Worm (Caenorhabditis elegans) whole organism, L4 larva: ENCODE results near the gene F07C3.2.

Experiments used
- F37D6.2 ChIP-seq: sonication (generic microtip); optimal IDR thresholded peaks from 2 replicates; lab custom pipeline; 2016; ENCODE audit warnings: mild to moderate bottlenecking, missing genetic modification characterization, missing compliant biosample characterization
- T26A8.4 ChIP-seq: fragments of 200-800 bp; sonication (Bioruptor generic); IDR thresholded peaks from 2 replicates; pipeline ENCODE4 v1.3.6; 2022; ENCODE audit warnings: missing genetic modification characterization, missing compliant biosample characterization
- ZK546.5 ChIP-seq, 2 experiments: sonication (generic microtip); optimal IDR thresholded peaks; 2 replicates each; lab custom pipeline; 2017; ENCODE audit warnings: missing biosample characterization in 2 of 2, missing genetic modification characterization in 2 of 2
- aha-1 ChIP-seq: fragments of 150-350 bp; peaks from one replicate; lab custom pipeline; 2014; ENCODE audit warnings: missing biosample characterization, missing genetic modification characterization
- ceh-82 ChIP-seq: sonication (generic microtip); optimal IDR thresholded peaks from 2 replicates; lab custom pipeline; 2017; ENCODE audit warnings: missing biosample characterization, missing genetic modification characterization
- ces-1 ChIP-seq: fragments of 150-350 bp; sonication (generic microtip); optimal IDR thresholded peaks from 4 replicates; lab custom pipeline; 2014; ENCODE audit warnings: missing biosample characterization, missing genetic modification reagents, missing genetic modification characterization
- cey-2 ChIP-seq: sonication (generic microtip); optimal IDR thresholded peaks from 3 replicates; lab custom pipeline; 2017; ENCODE audit warnings: missing genetic modification characterization, mild to moderate bottlenecking, missing compliant biosample characterization, antibody characterized with exemption, borderline replicate concordance; ENCODE audit not compliant: insufficient read depth
- daf-16 ChIP-seq, 3 experiments: sonication (generic microtip); optimal IDR thresholded peaks; 2 replicates each; lab custom pipeline; 2016 to 2017; ENCODE audit warnings: missing genetic modification characterization in 3 of 3, missing genetic modification reagents in 3 of 3, mild to moderate bottlenecking in 2 of 3, missing compliant biosample characterization in 2 of 3, missing biosample characterization in 1 of 3, moderate library complexity in 1 of 3
- daf-19 ChIP-seq: fragments of 200-800 bp; sonication (Bioruptor generic); conservative IDR thresholded peaks from 2 replicates; pipeline ENCODE4 v1.3.6; 2022; ENCODE audit warnings: missing genetic modification characterization, missing compliant biosample characterization
- daf-8 ChIP-seq: fragments of 200-800 bp; sonication (Bioruptor generic); IDR thresholded peaks from 2 replicates; pipeline ENCODE4 v1.3.6; 2022; ENCODE audit warnings: missing genetic modification characterization, missing compliant biosample characterization
- dmd-8 ChIP-seq: fragments of 200-800 bp; sonication (Bioruptor generic); IDR thresholded peaks from 2 replicates; pipeline ENCODE4 v1.3.6; 2022; ENCODE audit warnings: missing genetic modification characterization, missing compliant biosample characterization
- dve-1 ChIP-seq: sonication (generic microtip); optimal IDR thresholded peaks from 2 replicates; lab custom pipeline; 2017; ENCODE audit warnings: antibody characterized with exemption, mild to moderate bottlenecking, missing genetic modification characterization, missing compliant biosample characterization; ENCODE audit not compliant: insufficient read depth
- egl-43 ChIP-seq: fragments of 200-800 bp; sonication (Bioruptor generic); IDR thresholded peaks from 2 replicates; pipeline ENCODE4 v1.3.6; 2022; ENCODE audit warnings: missing genetic modification reagents, missing genetic modification characterization, missing compliant biosample characterization
- hif-1 ChIP-seq, 2 experiments: sonication (generic microtip); optimal IDR thresholded peaks; 2 replicates each; lab custom pipeline; 2016 to 2017; ENCODE audit warnings: missing compliant biosample characterization in 2 of 2, missing genetic modification characterization in 2 of 2, missing genetic modification reagents in 2 of 2, missing genotype in 2 of 2, mild to moderate bottlenecking in 1 of 2
- hlh-11 ChIP-seq: fragments of 200-800 bp; sonication (Bioruptor generic); optimal IDR thresholded peaks from 2 replicates; lab custom pipeline; 2018; ENCODE audit warnings: mild to moderate bottlenecking, missing genetic modification characterization, missing compliant biosample characterization
- hlh-30 ChIP-seq: sonication (generic microtip); optimal IDR thresholded peaks from 2 replicates; lab custom pipeline; 2017; ENCODE audit warnings: antibody characterized with exemption, mild to moderate bottlenecking, missing genetic modification characterization, missing compliant biosample characterization; ENCODE audit not compliant: insufficient read depth
- hmg-1.1 ChIP-seq: fragments of 200-800 bp; sonication (Bioruptor generic); IDR thresholded peaks from 2 replicates; pipeline ENCODE4 v1.3.6; 2022; ENCODE audit warnings: missing genetic modification reagents, missing genetic modification characterization, missing compliant biosample characterization
- lim-7 ChIP-seq: fragments of 200-800 bp; sonication (Bioruptor generic); IDR thresholded peaks from 2 replicates; pipeline ENCODE4 v1.3.6; 2022; ENCODE audit warnings: missing genetic modification characterization, missing compliant biosample characterization
- lin-13 ChIP-seq: fragments of 150-350 bp; optimal IDR thresholded peaks from 2 replicates; lab custom pipeline; 2014; ENCODE audit warnings: missing biosample characterization, missing genetic modification reagents, missing genetic modification characterization
- lin-15B ChIP-seq: fragments of 150-350 bp; sonication (generic microtip); optimal IDR thresholded peaks from 3 replicates; lab custom pipeline; 2014; ENCODE audit warnings: missing biosample characterization, missing genetic modification characterization
- lin-29 ChIP-seq: fragments of 200-800 bp; sonication (Bioruptor generic); IDR thresholded peaks from 2 replicates; pipeline ENCODE4 v1.3.6; 2022; ENCODE audit warnings: missing genetic modification reagents, missing genetic modification characterization, missing compliant biosample characterization
- lsy-2 ChIP-seq, 2 experiments: fragments of 150-350 bp in 1 of 2; sonication (generic microtip) in 1 of 2; optimal IDR thresholded peaks; 2 replicates each; lab custom pipeline; 2014 to 2017; ENCODE audit warnings: missing biosample characterization in 2 of 2, missing genetic modification characterization in 2 of 2
- mep-1 ChIP-seq: fragments of 150-350 bp; sonication (generic microtip); optimal IDR thresholded peaks from 3 replicates; lab custom pipeline; 2014; ENCODE audit warnings: missing biosample characterization, missing genetic modification characterization
- mxl-3 ChIP-seq: fragments of 200-800 bp; sonication (Bioruptor generic); optimal IDR thresholded peaks from 2 replicates; lab custom pipeline; 2018; ENCODE audit warnings: mild to moderate bottlenecking, missing genetic modification characterization, missing compliant biosample characterization
- nhr-28 ChIP-seq: fragments of 150-350 bp; optimal IDR thresholded peaks from 2 replicates; lab custom pipeline; 2014; ENCODE audit warnings: missing biosample characterization, missing genetic modification characterization
- nhr-48 ChIP-seq: sonication (generic microtip); optimal IDR thresholded peaks from 2 replicates; lab custom pipeline; 2016; ENCODE audit warnings: mild to moderate bottlenecking, missing genetic modification characterization, missing compliant biosample characterization
- nhr-6 ChIP-seq: fragments of 150-350 bp; optimal IDR thresholded peaks from 2 replicates; lab custom pipeline; 2014; ENCODE audit warnings: missing biosample characterization, missing genetic modification characterization
- nhr-77 ChIP-seq: fragments of 150-350 bp; optimal IDR thresholded peaks from 2 replicates; lab custom pipeline; 2014; ENCODE audit warnings: missing biosample characterization, missing genetic modification characterization
- php-3 ChIP-seq: fragments of 200-800 bp; sonication (Bioruptor generic); IDR thresholded peaks from 2 replicates; pipeline ENCODE4 v1.3.6; 2022; ENCODE audit warnings: missing genetic modification reagents, missing genetic modification characterization, missing compliant biosample characterization
- pqm-1 ChIP-seq: sonication (generic microtip); optimal IDR thresholded peaks from 2 replicates; lab custom pipeline; 2017; ENCODE audit warnings: missing biosample characterization, missing genetic modification characterization
- rbr-2 ChIP-seq: sonication (generic microtip); optimal IDR thresholded peaks from 2 replicates; lab custom pipeline; 2016; ENCODE audit warnings: missing genotype, missing genetic modification characterization, missing compliant biosample characterization
- saeg-2 ChIP-seq: fragments of 200-800 bp; sonication (Bioruptor generic); IDR thresholded peaks from 2 replicates; pipeline ENCODE4 v1.3.6; 2022; ENCODE audit warnings: missing genetic modification reagents, missing genetic modification characterization, missing compliant biosample characterization
- sdz-12 ChIP-seq: fragments of 200-800 bp; sonication (Bioruptor generic); optimal IDR thresholded peaks from 2 replicates; lab custom pipeline; 2018; ENCODE audit warnings: mild to moderate bottlenecking, missing genetic modification characterization, missing compliant biosample characterization
- set-16 ChIP-seq: fragments of 200-800 bp; sonication (Bioruptor generic); IDR thresholded peaks from 2 replicates; pipeline ENCODE4 v1.3.6; 2022; ENCODE audit warnings: missing genetic modification reagents, missing genetic modification characterization, missing compliant biosample characterization
- skn-1 ChIP-seq: fragments of 150-350 bp; optimal IDR thresholded peaks from 2 replicates; lab custom pipeline; 2014; ENCODE audit warnings: missing biosample characterization, missing genetic modification characterization
- unc-39 ChIP-seq: sonication (generic microtip); optimal IDR thresholded peaks from 2 replicates; lab custom pipeline; 2017; ENCODE audit warnings: missing biosample characterization, missing genetic modification characterization
- unc-62 ChIP-seq, 3 experiments: fragments of 150-350 bp in 1 of 3; sonication (generic microtip); optimal IDR thresholded peaks in 2 of 3; peaks in 1 of 3; 1 replicate in 1 of 3; 2 replicates in 2 of 3; lab custom pipeline; 2014 to 2017; ENCODE audit warnings: missing biosample characterization in 3 of 3, missing genetic modification characterization in 3 of 3, missing genetic modification reagents in 3 of 3, missing genotype in 1 of 3
- zag-1 ChIP-seq: fragments of 150-350 bp; optimal IDR thresholded peaks from 2 replicates; lab custom pipeline; 2014; ENCODE audit warnings: missing biosample characterization, missing genetic modification characterization
- zfp-2 ChIP-seq: sonication (generic microtip); optimal IDR thresholded peaks from 2 replicates; lab custom pipeline; 2016; ENCODE audit warnings: mild to moderate bottlenecking, missing genetic modification characterization, missing compliant biosample characterization

The F07C3.2 gene

ce11 chrV:9222819-9223218 is 3.1 kb upstream of the F07C3.2 start:
- TF ChIP-seq hif-1 (tag; optimal IDR thresholded peaks at IDR 0.05; lab: Kevin White, UChicago) (no peak), F37D6.2 (tag; lab: Kevin White, UChicago) (no peak), skn-1 (no peak), cey-2 (tag; lab: Kevin White, UChicago) (no peak), set-16 (GFP tag; lab: Robert Waterston, UW) (peak; percentile 72; the same call in 1 of the 2 replicates), egl-43 (GFP tag; lab: Robert Waterston, UW) (peak; percentile 38; the same call in 1 of the 2 replicates), daf-19 (GFP tag; lab: Robert Waterston, UW) (no peak), saeg-2 (no peak), ces-1 (GFP tag; lab: Kevin White, UChicago) (no peak)

ce11 chrV:9224377-9224776 is 1.5 kb upstream of the F07C3.2 start:
- TF ChIP-seq zfp-2 (tag; lab: Kevin White, UChicago) = no peak
- TF ChIP-seq aha-1 (tag; lab: Kevin White, UChicago) = peak; percentile 95

ce11 chrV:9224981-9225380 is 913 bp upstream of the F07C3.2 start:
- TF ChIP-seq nhr-77 (tag; lab: Kevin White, UChicago) (no peak), nhr-48 (tag; lab: Kevin White, UChicago) (peak; percentile 33)

DNA sequence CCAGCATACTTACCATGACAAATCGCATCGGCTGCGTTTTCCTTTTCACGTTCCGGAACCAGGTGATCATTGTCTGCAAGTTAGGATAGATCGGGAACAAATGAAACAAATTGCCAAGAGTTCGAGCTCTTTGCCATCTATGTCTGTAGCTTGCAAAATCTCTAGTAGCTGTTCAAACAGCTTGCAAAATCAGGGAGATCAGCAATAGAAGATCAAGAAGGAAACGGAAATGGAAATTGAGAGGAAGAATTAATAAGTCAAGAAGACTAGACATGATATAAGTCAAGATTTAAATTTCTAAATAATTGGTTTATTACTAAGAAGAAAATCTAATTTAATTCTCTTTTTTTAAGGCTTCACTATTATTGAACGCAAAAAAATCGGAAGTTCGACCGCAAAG is 6.4 kb downstream of the F07C3.2 start, which contains the start of gene F07C3.3:
Gene F07C3.3, minus strand, starts transcription at position 101 of the 400 bp plus-strand sequence.
- TF ChIP-seq php-3 (GFP tag; lab: Robert Waterston, UW) (no peak), pqm-1 (no peak), egl-43 (GFP tag; lab: Robert Waterston, UW) (no peak), set-16 (GFP tag; lab: Robert Waterston, UW) (no peak), T26A8.4 (GFP tag; lab: Robert Waterston, UW) (no peak), daf-8 (GFP tag; lab: Robert Waterston, UW) (no peak), hlh-11 (tag; lab: Kevin White, UChicago) (no peak), daf-19 (GFP tag; lab: Robert Waterston, UW) (no peak), lin-29 (GFP tag; lab: Robert Waterston, UW) (no peak), dve-1 (tag; lab: Kevin White, UChicago) (no peak), lin-13 (GFP tag; lab: Kevin White, UChicago) (no peak), dmd-8 (GFP tag; lab: Robert Waterston, UW) (no peak), ZK546.5 (tag; optimal IDR thresholded peaks at IDR 0.05; lab: Kevin White, UChicago) (no peak), nhr-6 (tag; lab: Kevin White, UChicago) (no peak), mep-1 (tag; lab: Kevin White, UChicago) (no peak), unc-39 (tag; lab: Kevin White, UChicago) (no peak)

ce11 chrV:9243171-9243996 is 17.5 kb downstream of the F07C3.2 start, which contains the start of gene glo-4:
Gene glo-4, minus strand, starts transcription at chrV:9243221.
- TF ChIP-seq hlh-11 (tag; lab: Kevin White, UChicago) = peak; percentile 78
- no peak for TF ChIP-seq cey-2 (tag; lab: Kevin White, UChicago)
- no peak for TF ChIP-seq ceh-82 (tag; lab: Kevin White, UChicago)
- no peak for TF ChIP-seq sdz-12 (GFP tag; lab: Kevin White, UChicago)
- TF ChIP-seq hmg-1.1 (GFP tag; lab: Robert Waterston, UW) = peak; percentile 45; the same call in 1 of the 2 replicates
- TF ChIP-seq dve-1 (tag; lab: Kevin White, UChicago) = peak; percentile 76
- TF ChIP-seq hlh-30 (tag; lab: Kevin White, UChicago) = peak; percentile 55
- TF ChIP-seq rbr-2 (tag; lab: Kevin White, UChicago) = peak; percentile 77
- TF ChIP-seq nhr-28 = peak; percentile 56
- peak; percentile 52 for TF ChIP-seq nhr-48 (tag; lab: Kevin White, UChicago)
- peak; percentile 55 for TF ChIP-seq F37D6.2 (tag; lab: Kevin White, UChicago)
- no peak for TF ChIP-seq daf-16 (GFP tag; optimal IDR thresholded peaks at IDR 0.05; lab: Kevin White, UChicago)
- peak; percentile 1 for TF ChIP-seq daf-16 (tag; optimal IDR thresholded peaks at IDR 0.05; lab: Kevin White, UChicago)
- TF ChIP-seq mxl-3 (GFP tag; lab: Kevin White, UChicago) = no peak
- TF ChIP-seq lim-7 = no peak
- TF ChIP-seq lin-15B (tag; lab: Kevin White, UChicago) = no peak
- TF ChIP-seq lsy-2 (tag; optimal IDR thresholded peaks at IDR 0.05; lab: Kevin White, UChicago) = peak; percentile 51 to 87
- TF ChIP-seq zag-1 (tag; lab: Kevin White, UChicago) = no peak
- peak in 1 of 2 experiments; percentile 93 for TF ChIP-seq unc-62 (GFP tag; optimal IDR thresholded peaks at IDR 0.05 in 1 of 2; lab: Kevin White, UChicago)
- TF ChIP-seq unc-62 (tag; optimal IDR thresholded peaks at IDR 0.05; lab: Kevin White, UChicago) = no peak
- peak; percentile 85 for TF ChIP-seq mep-1 (tag; lab: Kevin White, UChicago)
- TF ChIP-seq nhr-77 (tag; lab: Kevin White, UChicago) = peak; percentile 23
- TF ChIP-seq pqm-1 = peak; percentile 66
